Worm (Caenorhabditis elegans) whole organism, mixed stage, embryonic: ENCODE results near the gene fbxc-34.
"Not testable (repeated sequence)": the region's sequence is repeated elsewhere in the genome, so short reads cannot be mapped to it uniquely, and the experiment has no call there.

Experiments
- M03D4.4 ChIP-seq: sonication (generic microtip); optimal IDR thresholded peaks from 2 replicates; lab custom pipeline; 2017; ENCODE audit warnings: mild to moderate bottlenecking, missing genetic modification characterization, missing compliant biosample characterization
- bed-3 ChIP-seq: fragments of 200-800 bp; sonication (Bioruptor generic); optimal IDR thresholded peaks from 3 replicates; lab custom pipeline; 2018; ENCODE audit warnings: mild to moderate bottlenecking, missing genetic modification characterization, moderate library complexity, missing compliant biosample characterization
- blmp-1 ChIP-seq: fragments of 150-350 bp; optimal IDR thresholded peaks from 2 replicates; lab custom pipeline; 2014; ENCODE audit warnings: missing biosample characterization, missing genetic modification characterization
- ceh-39 ChIP-seq: fragments of 150-350 bp; optimal IDR thresholded peaks from 2 replicates; lab custom pipeline; 2014; ENCODE audit warnings: missing biosample characterization, missing genetic modification characterization
- ceh-43 ChIP-seq: fragments of 200-800 bp; sonication (Bioruptor generic); optimal IDR thresholded peaks from 2 replicates; lab custom pipeline; 2018; ENCODE audit warnings: mild to moderate bottlenecking, missing genetic modification characterization, moderate library complexity, missing compliant biosample characterization
- ceh-83 ChIP-seq: fragments of 200-800 bp; sonication (Bioruptor generic); optimal IDR thresholded peaks from 2 replicates; lab custom pipeline; 2018; ENCODE audit warnings: mild to moderate bottlenecking, missing genetic modification characterization, missing compliant biosample characterization
- ces-1 ChIP-seq: fragments of 150-350 bp; optimal IDR thresholded peaks from 2 replicates; lab custom pipeline; 2014; ENCODE audit warnings: missing biosample characterization, missing genetic modification reagents, missing genetic modification characterization
- cnd-1 ChIP-seq: fragments of 200-800 bp; sonication (Bioruptor generic); optimal IDR thresholded peaks from 2 replicates; lab custom pipeline; 2018; ENCODE audit warnings: mild to moderate bottlenecking, missing genetic modification characterization, missing compliant biosample characterization
- drap-1 ChIP-seq: fragments of 200-800 bp; sonication (Bioruptor generic); optimal IDR thresholded peaks from 3 replicates; lab custom pipeline; 2018; ENCODE audit warnings: mild to moderate bottlenecking, missing genetic modification characterization, missing compliant biosample characterization
- elt-1 ChIP-seq: sonication (generic microtip); optimal IDR thresholded peaks from 2 replicates; lab custom pipeline; 2017; ENCODE audit warnings: missing genetic modification characterization, mild to moderate bottlenecking, missing compliant biosample characterization, antibody characterized with exemption, moderate library complexity, borderline replicate concordance; ENCODE audit not compliant: insufficient read depth
- elt-3 ChIP-seq: fragments of 150-350 bp; optimal IDR thresholded peaks from 2 replicates; lab custom pipeline; 2014; ENCODE audit warnings: missing biosample characterization, missing genetic modification characterization
- flh-1 ChIP-seq: fragments of 200-800 bp; sonication (Bioruptor generic); optimal IDR thresholded peaks from 2 replicates; lab custom pipeline; 2018; ENCODE audit warnings: mild to moderate bottlenecking, missing genetic modification characterization, moderate library complexity, missing compliant biosample characterization
- ham-2 ChIP-seq: fragments of 200-800 bp; sonication (Bioruptor generic); optimal IDR thresholded peaks from 2 replicates; lab custom pipeline; 2018; ENCODE audit warnings: mild to moderate bottlenecking, missing genetic modification characterization, missing compliant biosample characterization
- hlh-1 ChIP-seq: fragments of 150-350 bp; optimal IDR thresholded peaks from 2 replicates; lab custom pipeline; 2014; ENCODE audit warnings: missing biosample characterization, missing genetic modification reagents, missing genetic modification characterization
- lin-13 ChIP-seq: fragments of 150-350 bp; optimal IDR thresholded peaks from 2 replicates; lab custom pipeline; 2014; ENCODE audit warnings: missing biosample characterization, missing genetic modification characterization
- lin-32 ChIP-seq: fragments of 200-800 bp; sonication (Bioruptor generic); optimal IDR thresholded peaks from 2 replicates; lab custom pipeline; 2018; ENCODE audit warnings: mild to moderate bottlenecking, missing genetic modification characterization, missing compliant biosample characterization
- lsy-2 ChIP-seq: fragments of 150-350 bp; optimal IDR thresholded peaks from 2 replicates; lab custom pipeline; 2014; ENCODE audit warnings: missing biosample characterization, missing genetic modification characterization
- mab-5 ChIP-seq: fragments of 150-350 bp; optimal IDR thresholded peaks from 2 replicates; lab custom pipeline; 2014; ENCODE audit warnings: missing biosample characterization, missing genetic modification characterization
- mep-1 ChIP-seq: fragments of 150-350 bp; optimal IDR thresholded peaks from 2 replicates; lab custom pipeline; 2017; ENCODE audit warnings: missing biosample characterization, missing genetic modification reagents, missing genetic modification characterization, inconsistent platforms
- mls-2 ChIP-seq: sonication (generic microtip); optimal IDR thresholded peaks from 2 replicates; lab custom pipeline; 2016; ENCODE audit warnings: mild to moderate bottlenecking, missing genetic modification characterization, moderate library complexity, missing compliant biosample characterization
- nhr-12 ChIP-seq: fragments of 150-350 bp; optimal IDR thresholded peaks from 2 replicates; lab custom pipeline; 2014; ENCODE audit warnings: missing biosample characterization, missing genetic modification characterization
- nhr-2 ChIP-seq: fragments of 150-350 bp; optimal IDR thresholded peaks from 2 replicates; lab custom pipeline; 2014; ENCODE audit warnings: missing biosample characterization, missing genetic modification characterization
- nhr-28 ChIP-seq: fragments of 150-350 bp; optimal IDR thresholded peaks from 2 replicates; lab custom pipeline; 2014; ENCODE audit warnings: missing biosample characterization, missing genetic modification characterization
- nhr-76 ChIP-seq: sonication (generic microtip); optimal IDR thresholded peaks from 2 replicates; lab custom pipeline; 2017; ENCODE audit warnings: missing biosample characterization, missing genetic modification characterization
- pha-4 ChIP-seq: fragments of 150-350 bp; optimal IDR thresholded peaks from 2 replicates; lab custom pipeline; 2018; ENCODE audit warnings: missing biosample characterization, missing genetic modification reagents, missing genetic modification characterization
- sem-2 ChIP-seq: fragments of 200-800 bp; sonication (Bioruptor generic); optimal IDR thresholded peaks from 2 replicates; lab custom pipeline; 2018; ENCODE audit warnings: mild to moderate bottlenecking, missing genetic modification characterization, missing compliant biosample characterization
- snpc-4 ChIP-seq: fragments of 150-350 bp; optimal IDR thresholded peaks from 2 replicates; lab custom pipeline; 2014; ENCODE audit warnings: missing biosample characterization, missing genetic modification characterization
- sptf-1 ChIP-seq: sonication (generic microtip); optimal IDR thresholded peaks from 2 replicates; lab custom pipeline; 2017; ENCODE audit warnings: mild to moderate bottlenecking, missing genetic modification characterization, moderate library complexity, missing compliant biosample characterization
- tbx-8 ChIP-seq: fragments of 200-800 bp; sonication (Bioruptor generic); optimal IDR thresholded peaks from 2 replicates; lab custom pipeline; 2018; ENCODE audit warnings: mild to moderate bottlenecking, missing genetic modification characterization, moderate library complexity, missing compliant biosample characterization
- unc-39 ChIP-seq: fragments of 150-350 bp; optimal IDR thresholded peaks from 2 replicates; lab custom pipeline; 2014; ENCODE audit warnings: missing biosample characterization, missing genetic modification characterization
- unc-62 ChIP-seq: fragments of 150-350 bp; optimal IDR thresholded peaks from 2 replicates; lab custom pipeline; 2014; ENCODE audit warnings: missing biosample characterization, missing genetic modification reagents, missing genetic modification characterization
- zip-8 ChIP-seq: fragments of 150-350 bp; optimal IDR thresholded peaks from 2 replicates; lab custom pipeline; 2014; ENCODE audit warnings: missing biosample characterization, missing genetic modification characterization
- ztf-11 ChIP-seq: fragments of 150-350 bp; optimal IDR thresholded peaks from 2 replicates; lab custom pipeline; 2014; ENCODE audit warnings: missing biosample characterization, missing genetic modification characterization

fbxc-34 gene

DNA sequence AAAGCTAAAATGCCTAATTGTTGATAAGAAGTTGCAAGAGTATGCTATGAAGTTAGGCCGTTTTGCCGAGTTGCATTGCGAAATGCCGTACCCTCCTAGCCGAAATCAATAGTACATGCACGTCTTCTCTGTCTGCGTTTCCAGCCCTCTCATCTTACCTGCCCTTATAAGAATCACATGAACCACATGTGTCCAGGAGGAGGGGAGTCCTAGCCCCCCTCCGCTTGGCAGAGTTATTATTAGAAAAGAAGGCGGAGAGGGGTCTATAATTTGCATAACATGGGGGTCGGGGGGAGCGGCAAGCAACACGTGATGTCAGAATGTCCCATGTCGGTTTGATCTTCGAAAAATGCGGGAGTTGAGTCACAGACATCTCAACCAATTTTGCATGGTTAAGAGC is 22.1 kb downstream of the fbxc-34 start:
- TF ChIP-seq ceh-83 (GFP tag; lab: Kevin White, UChicago), result no peak

DNA sequence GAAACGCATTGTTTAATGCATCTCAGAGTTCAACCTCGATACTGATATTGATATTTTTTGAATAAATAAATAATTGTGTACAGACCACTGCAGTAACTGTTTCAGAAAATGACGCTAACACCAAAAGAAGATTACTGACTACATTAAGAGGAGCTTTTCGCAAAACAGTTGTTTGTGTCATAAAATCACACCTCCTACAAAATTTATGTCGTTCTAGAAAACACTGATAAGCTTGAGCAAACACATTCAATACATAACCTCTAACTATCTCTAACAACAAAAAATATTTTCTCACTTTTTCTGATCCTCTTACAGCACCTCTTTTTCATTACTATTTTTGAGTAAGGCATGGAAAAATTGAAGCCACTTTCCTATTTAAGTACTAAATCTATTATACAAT is 23.7 kb downstream of the fbxc-34 start, which contains the start of gene fbxc-7:
TSS of gene fbxc-7 (plus strand) at position 301 of the 400 bp plus-strand sequence.
- TF ChIP-seq nhr-28; elt-1 (tag; lab: Kevin White, UChicago); nhr-12 (tag; lab: Kevin White, UChicago): not testable (repeated sequence)
- TF ChIP-seq, all 35 proteins: peak for 0; not testable (repeated sequence) for 35

DNA sequence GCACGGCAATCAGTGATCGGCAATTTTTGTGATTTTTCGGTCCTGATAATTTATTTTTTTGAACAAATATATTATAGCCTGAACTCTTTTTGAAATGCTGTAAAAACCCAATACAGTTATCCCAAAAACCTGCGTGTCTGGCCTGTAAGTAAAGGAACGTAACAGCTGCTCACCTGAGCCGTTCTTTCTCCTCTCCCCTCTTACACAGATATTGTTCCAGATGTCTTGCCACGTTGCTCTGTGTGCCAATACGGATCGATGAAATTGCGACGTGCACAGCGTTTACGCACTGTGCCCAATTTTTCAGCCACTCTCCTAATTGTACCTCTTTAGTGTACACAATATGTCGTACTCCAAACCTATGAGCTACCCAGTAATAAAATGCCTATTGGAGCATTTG is 27.6 kb downstream of the fbxc-34 start, which contains the start of gene sdz-4:
TSS of gene sdz-4 (plus strand) at position 301 of the 400 bp plus-strand sequence.
- TF ChIP-seq mab-5 (tag; lab: Kevin White, UChicago) (no peak), ham-2 (GFP tag; lab: Kevin White, UChicago) (no peak), unc-39 (no peak), unc-62 (no peak), ztf-11 (no peak), zip-8 (no peak), tbx-8 (GFP tag; lab: Kevin White, UChicago) (no peak), sptf-1 (tag; lab: Kevin White, UChicago) (no peak), M03D4.4 (tag; lab: Kevin White, UChicago) (no peak), lsy-2 (no peak), nhr-76 (tag; lab: Kevin White, UChicago) (no peak), ceh-83 (GFP tag; lab: Kevin White, UChicago) (no peak), ceh-39 (no peak), blmp-1 (no peak), elt-3 (tag; lab: Kevin White, UChicago) (no peak), snpc-4 (tag; lab: Kevin White, UChicago) (no peak), ceh-43 (no peak)

DNA sequence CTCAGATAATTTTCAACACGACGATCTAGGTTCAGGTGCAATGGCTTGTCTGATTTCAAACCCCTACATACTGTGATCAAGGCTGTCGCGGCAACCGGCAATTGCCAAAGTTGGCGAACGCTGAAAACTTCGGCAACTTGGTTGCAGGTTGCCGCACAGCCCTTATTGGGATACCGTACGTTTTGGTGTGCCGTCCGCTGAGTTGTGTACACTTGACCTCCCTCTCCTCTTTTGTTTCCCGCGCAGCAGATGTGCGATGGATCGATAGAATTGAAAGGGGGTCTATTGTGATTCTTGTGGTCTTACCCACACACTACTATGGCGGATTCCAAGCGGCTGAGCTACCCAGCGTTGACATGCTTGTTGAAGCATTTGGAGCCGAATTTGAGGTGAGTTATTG is 29.2 kb downstream of the fbxc-34 start, which contains the start of the genes C32B5.18 and C32B5.7:
TSS of gene C32B5.18 (plus strand) at position 301 of the 400 bp plus-strand sequence.
TSS of gene C32B5.7 (plus strand) at position 311 of the 400 bp plus-strand sequence.
- TF ChIP-seq lin-13 (tag; lab: Kevin White, UChicago), result no peak
- TF ChIP-seq nhr-2 (tag; lab: Kevin White, UChicago), result peak; percentile 13
- peak; percentile 20 for TF ChIP-seq ceh-39
- TF ChIP-seq mls-2 (tag; lab: Kevin White, UChicago), result no peak
- no peak for TF ChIP-seq M03D4.4 (tag; lab: Kevin White, UChicago)
- TF ChIP-seq cnd-1 (tag; lab: Kevin White, UChicago), result peak; percentile 35

DNA sequence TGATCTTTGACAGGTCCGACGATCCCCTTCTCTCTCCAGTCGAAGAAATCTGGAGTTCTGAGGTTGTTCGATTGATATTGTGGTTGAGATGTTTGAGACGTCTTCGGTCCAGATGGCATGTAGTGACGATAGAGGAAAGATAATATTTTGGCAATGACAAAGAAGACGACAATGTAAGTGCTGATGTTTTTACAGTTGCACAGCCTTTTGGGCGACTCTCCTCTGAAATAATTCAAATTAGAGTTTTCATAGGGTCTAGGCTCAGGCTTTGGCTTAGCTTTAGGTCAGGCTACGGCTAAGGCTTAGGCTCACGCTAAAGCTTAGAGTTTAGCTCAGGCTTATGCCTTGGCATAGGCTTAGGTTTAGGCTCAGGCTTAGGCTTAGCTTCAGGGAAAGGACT is 31.0 kb downstream of the fbxc-34 start, which contains the start of gene C32B5.13:
TSS of gene C32B5.13 (minus strand) at position 101 of the 400 bp plus-strand sequence.
- TF ChIP-seq snpc-4 (tag; lab: Kevin White, UChicago), result no peak
- TF ChIP-seq sptf-1 (tag; lab: Kevin White, UChicago), result no peak
- no peak for TF ChIP-seq ztf-11
- no peak for TF ChIP-seq M03D4.4 (tag; lab: Kevin White, UChicago)
- TF ChIP-seq drap-1 (GFP tag; lab: Kevin White, UChicago), result no peak
- TF ChIP-seq flh-1 (GFP tag; lab: Kevin White, UChicago), result no peak
- no peak for TF ChIP-seq pha-4 (tag; lab: Kevin White, UChicago)
- TF ChIP-seq nhr-28, result no peak
- TF ChIP-seq tbx-8 (GFP tag; lab: Kevin White, UChicago), result no peak
- TF ChIP-seq nhr-2 (tag; lab: Kevin White, UChicago), result no peak
- TF ChIP-seq hlh-1, result no peak
- TF ChIP-seq nhr-12 (tag; lab: Kevin White, UChicago), result no peak
- no peak for TF ChIP-seq ces-1
- no peak for TF ChIP-seq ceh-43
- TF ChIP-seq bed-3 (GFP tag; lab: Kevin White, UChicago), result no peak
- no peak for TF ChIP-seq mab-5 (tag; lab: Kevin White, UChicago)
- TF ChIP-seq unc-39, result no peak
- no peak for TF ChIP-seq mep-1
- TF ChIP-seq lin-32, result no peak
- TF ChIP-seq sem-2, result no peak
